Worm (Caenorhabditis elegans) whole organism, young adult: ENCODE measurements around the gene EEED8.3.

ENCODE experiments used
- F37B4.10 ChIP-seq: fragments of 200-800 bp; sonication (Bioruptor generic); IDR thresholded peaks from 2 replicates; pipeline ENCODE4 v1.3.6; 2022; ENCODE audit warnings: missing genetic modification characterization, missing compliant biosample characterization
- ceh-27 ChIP-seq: fragments of 200-800 bp; sonication (Bioruptor generic); optimal IDR thresholded peaks from 2 replicates; lab custom pipeline; 2018; ENCODE audit warnings: mild to moderate bottlenecking, missing genetic modification characterization, moderate library complexity, missing compliant biosample characterization
- lin-35 ChIP-seq, 3 experiments: fragments of 150-350 bp in 2 of 3; sonication (generic microtip) in 1 of 3; optimal IDR thresholded peaks; 2 replicates each; lab custom pipeline; 2014 to 2018; ENCODE audit warnings: missing biosample characterization in 3 of 3, missing genetic modification characterization in 3 of 3, missing genetic modification reagents in 3 of 3
- nfya-1 ChIP-seq: sonication (generic microtip); optimal IDR thresholded peaks from 2 replicates; lab custom pipeline; 2017; ENCODE audit warnings: antibody characterized with exemption, missing compliant biosample characterization, missing genetic modification characterization, borderline replicate concordance; ENCODE audit not compliant: insufficient read depth

- no peak for TF ChIP-seq nfya-1
- TF ChIP-seq F37B4.10 (GFP tag; lab: Robert Waterston, UW): no peak
- TF ChIP-seq lin-35 (GFP tag; optimal IDR thresholded peaks at IDR 0.05; lab: Kevin White, UChicago): no peak
- TF ChIP-seq ceh-27 (GFP tag; lab: Kevin White, UChicago): no peak
These were observed 21.0 kb upstream of the EEED8.3 start, which contains the start of gene brap-2 for ce11 chrII:5393090-5393489.
